Worm (Caenorhabditis elegans): ENCODE data around the gene eef-1A.2.
A peak's percentile ranks its signal among the peaks of the same experiment; 100 is the strongest.

The eef-1A.2 gene

ce11 chrX:7823108-7823704 is at the start of gene eef-1A.2:
TSS of gene eef-1A.2 (plus strand) at chrX:7823654.
- TF ChIP-seq W03F9.2 (tag; optimal IDR thresholded peaks at IDR 0.05), result peak; percentile 66
- TF ChIP-seq him-1 (tag; optimal IDR thresholded peaks at IDR 0.05), result peak; percentile 97
- TF ChIP-seq dao-5 (tag; optimal IDR thresholded peaks at IDR 0.05), result no peak

- TF ChIP-seq dao-5 (tag; optimal IDR thresholded peaks at IDR 0.05), result peak; percentile 40
- TF ChIP-seq him-1 (tag; optimal IDR thresholded peaks at IDR 0.05), result no peak
- TF ChIP-seq W03F9.2 (tag; optimal IDR thresholded peaks at IDR 0.05), result no peak
These were observed 49.6 kb upstream of the eef-1A.2 start for ce11 chrX:7773714-7774318.

- TF ChIP-seq dao-5 (tag; optimal IDR thresholded peaks at IDR 0.05), result no peak
- no peak for TF ChIP-seq W03F9.2 (tag; optimal IDR thresholded peaks at IDR 0.05)
- TF ChIP-seq him-1 (tag; optimal IDR thresholded peaks at IDR 0.05), result no peak
These were observed 46.9 kb upstream of the eef-1A.2 start, which contains the start of gene mec-7 for ce11 chrX:7776509-7777001. TSS of gene mec-7 (minus strand) at chrX:7776689.

ce11 chrX:7778786-7779185 is 44.7 kb upstream of the eef-1A.2 start:
- TF ChIP-seq W03F9.2 (tag; optimal IDR thresholded peaks at IDR 0.05), result no peak
- TF ChIP-seq him-1 (tag; optimal IDR thresholded peaks at IDR 0.05), result no peak
- TF ChIP-seq dao-5 (tag; optimal IDR thresholded peaks at IDR 0.05), result no peak

ce11 chrX:7779527-7780033 is 43.9 kb upstream of the eef-1A.2 start, which contains the start of gene ZK154.1:
TSS of gene ZK154.1 (plus strand) at chrX:7779577.
- TF ChIP-seq W03F9.2 (tag; optimal IDR thresholded peaks at IDR 0.05) (no peak), dao-5 (tag; optimal IDR thresholded peaks at IDR 0.05) (no peak), him-1 (tag; optimal IDR thresholded peaks at IDR 0.05) (no peak)

DNA sequence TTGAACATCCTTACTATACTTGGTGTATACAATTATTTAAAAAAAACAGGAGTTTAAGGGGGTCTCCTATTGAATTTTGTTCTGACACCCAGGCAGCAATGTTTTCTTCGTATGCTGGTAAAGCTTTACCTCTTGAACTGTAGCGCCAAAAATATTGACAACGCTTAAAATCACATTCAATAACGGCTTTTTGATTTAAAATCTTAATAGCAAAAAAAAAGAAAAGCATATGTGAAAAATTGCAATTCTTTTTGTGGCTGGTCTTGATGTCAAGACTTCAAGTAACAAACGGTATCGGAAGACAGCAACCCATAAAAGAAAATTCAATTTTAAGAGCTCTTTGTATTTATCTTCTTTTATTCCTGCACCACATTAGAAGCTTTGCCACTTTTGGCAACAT is 41.6 kb upstream of the eef-1A.2 start:
- TF ChIP-seq W03F9.2 (tag; optimal IDR thresholded peaks at IDR 0.05), result no peak
- no peak for TF ChIP-seq him-1 (tag; optimal IDR thresholded peaks at IDR 0.05)
- no peak for TF ChIP-seq dao-5 (tag; optimal IDR thresholded peaks at IDR 0.05)

- peak; percentile 17 for TF ChIP-seq him-1 (tag; optimal IDR thresholded peaks at IDR 0.05)
- TF ChIP-seq dao-5 (tag; optimal IDR thresholded peaks at IDR 0.05), result no peak
- TF ChIP-seq W03F9.2 (tag; optimal IDR thresholded peaks at IDR 0.05), result no peak
These were observed 41.1 kb upstream of the eef-1A.2 start, which contains the start of gene ZK154.4 for ce11 chrX:7782389-7782788. TSS of gene ZK154.4 (minus strand) at chrX:7782415.

ce11 chrX:7787885-7788353 is 35.5 kb upstream of the eef-1A.2 start, which contains the start of gene ZK154.5:
TSS of gene ZK154.5 (minus strand) at chrX:7787935.
- TF ChIP-seq dao-5 (tag; optimal IDR thresholded peaks at IDR 0.05) (no peak), W03F9.2 (tag; optimal IDR thresholded peaks at IDR 0.05) (peak; percentile 34), him-1 (tag; optimal IDR thresholded peaks at IDR 0.05) (no peak)

ce11 chrX:7791802-7792201 is 31.7 kb upstream of the eef-1A.2 start:
- peak; percentile 16 for TF ChIP-seq him-1 (tag; optimal IDR thresholded peaks at IDR 0.05)
- TF ChIP-seq W03F9.2 (tag; optimal IDR thresholded peaks at IDR 0.05), result no peak
- TF ChIP-seq dao-5 (tag; optimal IDR thresholded peaks at IDR 0.05), result no peak

- no peak for TF ChIP-seq dao-5 (tag; optimal IDR thresholded peaks at IDR 0.05)
These were observed 29.9 kb upstream of the eef-1A.2 start, which contains the start of gene ZK154.6 for ce11 chrX:7793377-7794041. TSS of gene ZK154.6 (minus strand) at chrX:7793563.

DNA sequence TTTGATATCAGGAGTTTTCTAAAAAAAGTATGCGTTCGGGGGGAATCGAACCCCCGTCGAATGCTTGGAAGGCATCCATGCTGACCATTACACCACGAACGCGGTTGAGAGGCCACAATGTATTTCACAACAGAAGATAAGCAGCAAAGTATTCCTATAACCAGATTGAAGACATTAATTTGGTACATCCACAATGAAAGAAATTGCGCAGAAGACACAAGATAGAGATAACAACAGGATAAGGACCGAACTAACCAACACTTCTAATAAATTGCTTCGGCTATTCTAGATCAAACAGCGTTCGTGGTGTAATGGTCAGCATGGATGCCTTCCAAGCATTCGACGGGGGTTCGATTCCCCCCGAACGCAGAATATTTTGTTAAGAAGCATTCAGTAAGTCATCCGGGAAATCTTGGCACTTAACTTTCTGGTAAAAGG is 29.1 kb upstream of the eef-1A.2 start:
- peak; percentile 27 for TF ChIP-seq dao-5 (tag; optimal IDR thresholded peaks at IDR 0.05)
- no peak for TF ChIP-seq him-1 (tag; optimal IDR thresholded peaks at IDR 0.05)

- peak; percentile 5 for TF ChIP-seq him-1 (tag; optimal IDR thresholded peaks at IDR 0.05)
- no peak for TF ChIP-seq W03F9.2 (tag; optimal IDR thresholded peaks at IDR 0.05)
- TF ChIP-seq dao-5 (tag; optimal IDR thresholded peaks at IDR 0.05), result no peak
These were observed 25.0 kb upstream of the eef-1A.2 start, which contains the start of gene adm-4 for ce11 chrX:7798248-7799020. TSS of gene adm-4 (minus strand) at chrX:7798298.

DNA sequence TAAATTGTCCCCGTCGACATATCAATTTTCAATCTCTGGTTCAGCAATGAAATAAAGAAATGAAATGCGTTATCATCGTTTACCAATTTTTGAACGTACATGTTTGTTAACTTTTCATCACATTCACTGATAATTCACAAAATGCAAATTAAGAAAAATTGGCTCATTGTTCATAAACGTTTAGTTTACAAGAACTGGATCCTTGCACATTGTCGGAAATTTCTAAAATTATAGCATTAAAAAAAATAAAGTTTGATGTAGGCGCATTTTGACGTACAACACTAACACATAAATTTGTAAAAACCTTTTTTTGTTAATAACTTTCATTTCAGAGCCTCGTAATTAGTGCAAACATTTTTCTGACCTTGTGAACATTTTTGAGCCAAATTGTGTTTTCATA is 23.8 kb upstream of the eef-1A.2 start, which contains the start of gene gpx-7:
gpx-7 (minus strand) TSS at position 101 of the 400 bp plus-strand sequence.
- no peak for TF ChIP-seq W03F9.2 (tag; optimal IDR thresholded peaks at IDR 0.05)
- TF ChIP-seq dao-5 (tag; optimal IDR thresholded peaks at IDR 0.05), result no peak
- TF ChIP-seq him-1 (tag; optimal IDR thresholded peaks at IDR 0.05), result no peak

Data from whole organism, L4/young adult.